Fruit fly (Drosophila melanogaster) whole organism, embryonic: Measurements from ENCODE around the gene Rad9.
A peak's percentile ranks its signal among the peaks of the same experiment; 100 is the strongest.

ENCODE experiments used
- Adf1 ChIP-seq: fragments of 200-800 bp; sonication (Bioruptor generic); IDR thresholded peaks from 2 replicates; pipeline ENCODE4 v1.3.6; 2022; ENCODE audit warnings: missing biosample characterization, missing genetic modification characterization
- Bgb ChIP-seq: fragments of 200-800 bp; sonication (Bioruptor generic); IDR thresholded peaks from 2 replicates; pipeline ENCODE4 v1.3.6; 2022; ENCODE audit warnings: missing biosample characterization, missing genetic modification characterization; ENCODE audit not compliant: partially characterized antibody
- CG10274 ChIP-seq: fragments of 200-800 bp; sonication (Bioruptor generic); optimal IDR thresholded peaks from 3 replicates; lab custom pipeline; 2017; ENCODE audit warnings: missing biosample characterization, mild to moderate bottlenecking, missing genetic modification characterization
- CG10321 ChIP-seq: fragments of 200-800 bp; sonication (Bioruptor generic); IDR thresholded peaks from 2 replicates; pipeline ENCODE4 v1.3.6; 2022; ENCODE audit warnings: missing biosample characterization, missing genetic modification characterization
- CG10979 ChIP-seq: fragments of 200-800 bp; sonication (Bioruptor generic); optimal IDR thresholded peaks from 2 replicates; lab custom pipeline; 2018; ENCODE audit warnings: missing biosample characterization, mild to moderate bottlenecking, missing genetic modification characterization, moderate library complexity
- CG12155 ChIP-seq: fragments of 200-800 bp; sonication (Bioruptor generic); optimal IDR thresholded peaks from 3 replicates; lab custom pipeline; 2016; ENCODE audit warnings: missing biosample characterization, missing genetic modification characterization
- CG13123 ChIP-seq: fragments of 200-800 bp; sonication (Bioruptor generic); optimal IDR thresholded peaks from 2 replicates; lab custom pipeline; 2016; ENCODE audit warnings: missing biosample characterization, missing genetic modification characterization
- CG14965 ChIP-seq: fragments of 200-800 bp; sonication (Bioruptor generic); optimal IDR thresholded peaks from 2 replicates; lab custom pipeline; 2016; ENCODE audit warnings: missing biosample characterization, missing genetic modification characterization, borderline replicate concordance
- CG3065 ChIP-seq: fragments of 200-800 bp; sonication (Bioruptor generic); optimal IDR thresholded peaks from 2 replicates; lab custom pipeline; 2016; ENCODE audit warnings: missing biosample characterization, missing genetic modification characterization
- CG32532 ChIP-seq: fragments of 200-800 bp; sonication (Bioruptor generic); IDR thresholded peaks from 2 replicates; pipeline ENCODE4 v1.3.6; 2022; ENCODE audit warnings: missing biosample characterization, missing genetic modification characterization
- CG32767 ChIP-seq: fragments of 200-800 bp; sonication (Bioruptor generic); IDR thresholded peaks from 2 replicates; pipeline ENCODE4 v1.3.6; 2022; ENCODE audit warnings: missing biosample characterization, missing genetic modification characterization
- CG33213 ChIP-seq: fragments of 200-800 bp; sonication (Bioruptor generic); optimal IDR thresholded peaks from 3 replicates; lab custom pipeline; 2016; ENCODE audit warnings: missing biosample characterization, missing genetic modification characterization
- CG3847 ChIP-seq: fragments of 200-800 bp; sonication (Bioruptor generic); IDR thresholded peaks from 2 replicates; pipeline ENCODE4 v1.3.6; 2022; ENCODE audit warnings: missing biosample characterization, missing genetic modification characterization
- CG7839 ChIP-seq: fragments of 200-800 bp; sonication (Bioruptor generic); optimal IDR thresholded peaks from 3 replicates; lab custom pipeline; 2018; ENCODE audit warnings: missing biosample characterization, mild to moderate bottlenecking, missing genetic modification characterization, moderate library complexity
- CG8388 ChIP-seq: fragments of 200-800 bp; sonication (Bioruptor generic); optimal IDR thresholded peaks from 2 replicates; lab custom pipeline; 2019; ENCODE audit warnings: missing biosample characterization, mild to moderate bottlenecking, missing genetic modification characterization, moderate library complexity
- CG8944 ChIP-seq: fragments of 200-800 bp; sonication (Bioruptor generic); optimal IDR thresholded peaks from 3 replicates; lab custom pipeline; 2016; ENCODE audit warnings: missing biosample characterization, missing genetic modification characterization
- Deaf1 ChIP-seq: fragments of 200-800 bp; optimal IDR thresholded peaks from 3 replicates; lab custom pipeline; 2019; ENCODE audit warnings: missing biosample characterization, mild to moderate bottlenecking, missing genetic modification characterization, moderate library complexity
- Dfd ChIP-seq, 2 experiments: fragments of >200 bp; optimal IDR thresholded peaks; 2 replicates each; lab custom pipeline; 2017; ENCODE audit warnings: missing biosample characterization in 2 of 2, missing genetic modification characterization in 2 of 2
- Dref ChIP-seq: fragments of 200-800 bp; sonication (Bioruptor generic); IDR thresholded peaks from 2 replicates; pipeline ENCODE4 v1.3.6; 2022; ENCODE audit warnings: missing biosample characterization, missing genetic modification characterization
- HHEX ChIP-seq: fragments of 200-800 bp; sonication (Bioruptor generic); optimal IDR thresholded peaks from 3 replicates; lab custom pipeline; 2017; ENCODE audit warnings: missing biosample characterization, mild to moderate bottlenecking, missing genetic modification characterization, missing genetic modification reagents
- Lpt ChIP-seq: fragments of >200 bp; optimal IDR thresholded peaks from 2 replicates; lab custom pipeline; 2018; ENCODE audit warnings: missing biosample characterization, missing genetic modification characterization
- MTF-1 ChIP-seq: fragments of 200-800 bp; sonication (Bioruptor generic); optimal IDR thresholded peaks from 2 replicates; lab custom pipeline; 2018; ENCODE audit warnings: missing biosample characterization, mild to moderate bottlenecking, missing genetic modification characterization, borderline replicate concordance
- Side ChIP-seq: fragments of 200-800 bp; sonication (Bioruptor generic); optimal IDR thresholded peaks from 2 replicates; lab custom pipeline; 2016; ENCODE audit warnings: missing biosample characterization, missing genetic modification characterization
- Six4 ChIP-seq: fragments of 200-800 bp; sonication (Bioruptor generic); optimal IDR thresholded peaks from 2 replicates; lab custom pipeline; 2016; ENCODE audit warnings: missing biosample characterization, missing genetic modification characterization
- Sox100B ChIP-seq: fragments of 200-800 bp; sonication (Bioruptor generic); optimal IDR thresholded peaks from 3 replicates; lab custom pipeline; 2018; ENCODE audit warnings: missing biosample characterization, mild to moderate bottlenecking, missing genetic modification characterization
- abd-A ChIP-seq: fragments of 200-800 bp; sonication (Bioruptor generic); optimal IDR thresholded peaks from 3 replicates; lab custom pipeline; 2019; ENCODE audit warnings: missing biosample characterization, mild to moderate bottlenecking, missing genetic modification characterization, moderate library complexity
- ac ChIP-seq: fragments of 200-800 bp; sonication (Bioruptor generic); optimal IDR thresholded peaks from 3 replicates; lab custom pipeline; 2017; ENCODE audit warnings: missing biosample characterization, mild to moderate bottlenecking, missing genetic modification characterization
- bowl ChIP-seq: fragments of 200-800 bp; sonication (Bioruptor generic); IDR thresholded peaks from 2 replicates; pipeline ENCODE4 v1.3.6; 2022; ENCODE audit warnings: missing biosample characterization, missing genetic modification characterization
- cas ChIP-seq: fragments of 200-800 bp; sonication (Bioruptor generic); IDR thresholded peaks from 2 replicates; pipeline ENCODE4 v1.3.6; 2022; ENCODE audit warnings: missing biosample characterization, missing genetic modification characterization
- ci ChIP-seq: fragments of 200-800 bp; sonication (Bioruptor generic); IDR thresholded peaks from 3 replicates; pipeline ENCODE4 v1.3.6; 2022; ENCODE audit warnings: missing biosample characterization, missing genetic modification characterization
- dan ChIP-seq: fragments of 200-800 bp; sonication (Bioruptor generic); IDR thresholded peaks from 2 replicates; pipeline ENCODE4 v1.3.6; 2022; ENCODE audit warnings: missing biosample characterization, missing genetic modification characterization
- esg ChIP-seq: fragments of 200-800 bp; sonication (Bioruptor generic); conservative IDR thresholded peaks from 2 replicates; pipeline ENCODE4 v1.3.6; 2022; ENCODE audit warnings: missing biosample characterization, missing genetic modification characterization
- fru ChIP-seq: fragments of >200 bp; optimal IDR thresholded peaks from 2 replicates; lab custom pipeline; 2017
- gcm ChIP-seq: fragments of 200-800 bp; sonication (Bioruptor generic); optimal IDR thresholded peaks from 2 replicates; lab custom pipeline; 2019; ENCODE audit warnings: missing biosample characterization, mild to moderate bottlenecking, missing genetic modification characterization, moderate library complexity
- gt ChIP-seq: fragments of 200-800 bp; sonication (Bioruptor generic); IDR thresholded peaks from 2 replicates; pipeline ENCODE4 v1.3.6; 2022; ENCODE audit warnings: missing biosample characterization, missing genetic modification characterization
- h ChIP-seq: fragments of >200 bp; optimal IDR thresholded peaks from 2 replicates; lab custom pipeline; 2017
- ken ChIP-seq: fragments of 200-800 bp; sonication (Bioruptor generic); IDR thresholded peaks from 3 replicates; pipeline ENCODE4 v1.3.6; 2022; ENCODE audit warnings: missing biosample characterization, missing genetic modification characterization
- klu ChIP-seq: fragments of 200-800 bp; sonication (Bioruptor generic); IDR thresholded peaks from 2 replicates; pipeline ENCODE4 v1.3.6; 2022; ENCODE audit warnings: missing biosample characterization, missing genetic modification characterization
- lmd ChIP-seq: fragments of 200-800 bp; sonication (Bioruptor generic); IDR thresholded peaks from 2 replicates; pipeline ENCODE4 v1.3.6; 2022; ENCODE audit warnings: missing biosample characterization, missing genetic modification characterization
- lov ChIP-seq, 2 experiments: fragments of 200-800 bp in 1 of 2; fragments of >200 bp in 1 of 2; sonication (Bioruptor generic) in 1 of 2; IDR thresholded peaks in 1 of 2; optimal IDR thresholded peaks in 1 of 2; 2 replicates in 1 of 2; 3 replicates in 1 of 2; pipeline versions ENCODE4 v1.3.6 to Lab custom; 2017 to 2022; ENCODE audit warnings: missing biosample characterization in 1 of 2, missing genetic modification characterization in 1 of 2
- mld ChIP-seq: fragments of 200-800 bp; sonication (Bioruptor generic); IDR thresholded peaks from 3 replicates; pipeline ENCODE4 v1.3.6; 2022; ENCODE audit warnings: missing biosample characterization, missing genetic modification characterization; ENCODE audit not compliant: partially characterized antibody
- nerfin-2 ChIP-seq: fragments of 200-800 bp; sonication (Bioruptor generic); IDR thresholded peaks from 2 replicates; pipeline ENCODE4 v1.3.6; 2022; ENCODE audit warnings: missing biosample characterization, missing genetic modification characterization; ENCODE audit not compliant: partially characterized antibody
- ranshi ChIP-seq: fragments of 200-800 bp; sonication (Bioruptor generic); IDR thresholded peaks from 2 replicates; pipeline ENCODE4 v1.3.6; 2022; ENCODE audit warnings: missing biosample characterization, missing genetic modification characterization
- ro ChIP-seq: fragments of 200-800 bp; sonication (Bioruptor generic); IDR thresholded peaks from 2 replicates; pipeline ENCODE4 v1.3.6; 2022; ENCODE audit warnings: missing biosample characterization, missing genetic modification characterization
- sens ChIP-seq: fragments of 200-800 bp; sonication (Bioruptor generic); peaks from one replicate; lab custom pipeline; 2016; ENCODE audit warnings: missing biosample characterization, missing genetic modification characterization
- shn ChIP-seq: fragments of 200-800 bp; sonication (Bioruptor generic); optimal IDR thresholded peaks from 3 replicates; lab custom pipeline; 2016; ENCODE audit warnings: missing biosample characterization, missing genetic modification characterization
- slou ChIP-seq: fragments of 200-800 bp; sonication (Bioruptor generic); optimal IDR thresholded peaks from 3 replicates; lab custom pipeline; 2016; ENCODE audit warnings: missing biosample characterization, missing genetic modification characterization
- sr ChIP-seq: fragments of 200-800 bp; sonication (Bioruptor generic); IDR thresholded peaks from 3 replicates; pipeline ENCODE4 v1.3.6; 2022; ENCODE audit warnings: missing biosample characterization, missing genetic modification characterization
- tap ChIP-seq: fragments of 200-800 bp; optimal IDR thresholded peaks from 3 replicates; lab custom pipeline; 2019; ENCODE audit warnings: missing biosample characterization, mild to moderate bottlenecking, missing genetic modification characterization, moderate library complexity
- ttk ChIP-seq: fragments of 200-800 bp; sonication (Bioruptor generic); IDR thresholded peaks from 2 replicates; pipeline ENCODE4 v2.1.2; 2022; ENCODE audit warnings: missing biosample characterization, missing genetic modification characterization
- wek ChIP-seq: fragments of 200-800 bp; sonication (Bioruptor generic); optimal IDR thresholded peaks from 3 replicates; lab custom pipeline; 2018; ENCODE audit warnings: missing biosample characterization, mild to moderate bottlenecking, missing genetic modification characterization, moderate library complexity

Gene Rad9

DNA sequence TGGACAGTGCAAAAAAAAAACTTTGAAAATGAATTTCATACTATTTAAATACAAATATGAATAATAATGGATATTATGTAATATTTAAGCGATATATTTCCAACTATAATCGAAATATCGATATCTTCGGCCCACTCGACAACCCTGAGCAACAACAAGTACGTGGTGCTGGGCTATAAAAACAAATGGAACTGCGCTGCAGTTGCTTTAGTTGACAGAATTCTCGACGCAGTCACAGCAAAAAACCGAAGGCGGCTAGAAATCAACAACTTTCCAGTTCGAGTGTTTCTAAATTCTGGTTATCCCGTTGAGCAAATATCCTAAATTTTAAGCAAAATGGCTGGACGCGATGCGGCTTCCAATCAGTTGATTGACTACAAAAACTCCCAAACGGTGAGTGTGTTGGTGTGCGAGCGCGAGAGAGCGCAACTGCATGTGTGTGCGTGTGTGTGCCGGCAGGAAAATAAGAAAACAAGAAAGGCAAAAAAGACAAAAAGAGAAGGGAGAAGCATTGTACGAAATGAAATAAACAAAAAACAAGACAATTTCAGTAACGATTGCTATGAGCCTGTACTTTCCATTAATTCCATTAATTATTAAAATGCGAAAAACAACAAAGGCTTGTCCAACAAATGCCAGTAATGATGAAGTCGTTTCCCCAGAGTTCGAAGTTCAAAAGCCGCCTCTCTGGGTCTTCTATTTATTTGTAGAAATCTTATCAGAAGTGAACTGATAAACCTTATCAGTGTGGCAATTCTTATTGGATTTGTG lies 49.7 kb downstream of the Rad9 start, which contains the start of gene Cat (continued):
- no peak for TF ChIP-seq ken (GFP tag; lab: Robert Waterston, UW)
- TF ChIP-seq klu (GFP tag; lab: Robert Waterston, UW), result no peak
- no peak for TF ChIP-seq lmd (GFP tag; lab: Robert Waterston, UW)
- no peak for TF ChIP-seq CG12155 (GFP tag; lab: Kevin White, UChicago)
- no peak for TF ChIP-seq Lpt (GFP tag; lab: Kevin White, UChicago)
- peak; percentile 44 for TF ChIP-seq Adf1 (GFP tag; lab: Robert Waterston, UW)
- peak; percentile 19 for TF ChIP-seq Sox100B (GFP tag; lab: Kevin White, UChicago)
- no peak for TF ChIP-seq MTF-1
- no peak for TF ChIP-seq h (lab: Kevin White, UChicago)
- no peak for TF ChIP-seq wek (GFP tag; lab: Kevin White, UChicago)
- no peak for TF ChIP-seq Deaf1 (tag; lab: Kevin White, UChicago)
- TF ChIP-seq ci (GFP tag; lab: Robert Waterston, UW), result peak; percentile 52; the same call in 2 of the 3 replicates
- TF ChIP-seq Dfd (GFP tag; optimal IDR thresholded peaks at IDR 0.05; lab: Kevin White, UChicago), result no peak
- TF ChIP-seq CG3847 (GFP tag; lab: Robert Waterston, UW), result no peak
- no peak for TF ChIP-seq bowl (GFP tag; lab: Robert Waterston, UW)
- TF ChIP-seq tap (tag; lab: Kevin White, UChicago), result no peak
- TF ChIP-seq CG13123 (GFP tag; lab: Kevin White, UChicago), result no peak
- no peak for TF ChIP-seq Six4
- no peak for TF ChIP-seq CG33213 (GFP tag; lab: Kevin White, UChicago)
- no peak for TF ChIP-seq gt (GFP tag; lab: Robert Waterston, UW)
- TF ChIP-seq HHEX (GFP tag; lab: Kevin White, UChicago), result peak; percentile 19
- 0 out of 2 replicates have a peak, but pooled peaks have one; percentile 35 for TF ChIP-seq ranshi (GFP tag; lab: Robert Waterston, UW)
- TF ChIP-seq nerfin-2, result peak; percentile 78; the same call in 1 of the 2 replicates
- TF ChIP-seq sr (GFP tag; lab: Robert Waterston, UW), result no peak
- 0 out of 2 replicates have a peak, but pooled peaks have one; percentile 19 for TF ChIP-seq CG32532 (GFP tag; lab: Robert Waterston, UW)
- peak; percentile 11 for TF ChIP-seq CG10979 (tag; lab: Kevin White, UChicago)
- no peak for TF ChIP-seq abd-A
- no peak for TF ChIP-seq CG14965 (GFP tag; lab: Kevin White, UChicago)
- no peak for TF ChIP-seq Side (GFP tag; lab: Kevin White, UChicago)
- TF ChIP-seq cas (GFP tag; lab: Robert Waterston, UW), result 0 out of 2 replicates have a peak, but pooled peaks have one; percentile 38
- TF ChIP-seq CG3065 (GFP tag; lab: Kevin White, UChicago), result no peak
- peak; percentile 39 for TF ChIP-seq gcm (GFP tag; lab: Kevin White, UChicago)
- no peak for TF ChIP-seq dan (GFP tag; lab: Robert Waterston, UW)
- peak; percentile 30 for TF ChIP-seq shn (GFP tag; lab: Kevin White, UChicago)
- TF ChIP-seq sens (GFP tag; lab: Kevin White, UChicago), result peak; percentile 90
- TF ChIP-seq esg (GFP tag; lab: Robert Waterston, UW), result no peak
- peak; percentile 73; the same call in 2 of the 3 replicates for TF ChIP-seq mld (GFP tag; lab: Robert Waterston, UW)
- no peak for TF ChIP-seq CG10321 (GFP tag; lab: Robert Waterston, UW)
- TF ChIP-seq slou, result no peak
- TF ChIP-seq ro (GFP tag; lab: Robert Waterston, UW), result no peak
- no peak; the same call in 1 of the 2 replicates for TF ChIP-seq CG32767 (GFP tag; lab: Robert Waterston, UW)
- TF ChIP-seq ttk (GFP tag; lab: Robert Waterston, UW), result no peak
- no peak for TF ChIP-seq CG8388 (GFP tag; lab: Kevin White, UChicago)
- TF ChIP-seq ac (GFP tag; lab: Kevin White, UChicago), result no peak
- TF ChIP-seq CG7839 (tag; lab: Kevin White, UChicago), result peak; percentile 32
- peak; percentile 84 for TF ChIP-seq Bgb (GFP tag; lab: Robert Waterston, UW)
- TF ChIP-seq lov (optimal IDR thresholded peaks at IDR 0.05; lab: Kevin White, UChicago), result no peak
- TF ChIP-seq lov (GFP tag; IDR thresholded peaks at IDR 0.05; lab: Robert Waterston, UW), result no peak
- no peak for TF ChIP-seq fru (lab: Kevin White, UChicago)
- no peak for TF ChIP-seq CG8944 (GFP tag; lab: Kevin White, UChicago)
- TF ChIP-seq Dref (GFP tag; lab: Robert Waterston, UW), result no peak; the same call in 1 of the 2 replicates
- TF ChIP-seq CG10274 (GFP tag; lab: Kevin White, UChicago), result no peak
